Worm (Caenorhabditis elegans): ENCODE measurements around the gene gcy-23.
"Not testable (repeated sequence)": the region's sequence is repeated elsewhere in the genome, so short reads cannot be mapped to it uniquely, and the experiment has no call there.

ce11 chrIV:3314099-3314498, 25.0 kb upstream of the gcy-23 start:
- not testable (repeated sequence) for TF ChIP-seq lir-1 (GFP tag; conservative IDR thresholded peaks at IDR 0.05); Y53F4B.3 (GFP tag; IDR thresholded peaks at IDR 0.05); lin-35 (GFP tag; optimal IDR thresholded peaks at IDR 0.05); unc-130 (GFP tag; optimal IDR thresholded peaks at IDR 0.05); snpc-4 (GFP tag; optimal IDR thresholded peaks at IDR 0.05); snpc-4 (tag; optimal IDR thresholded peaks at IDR 0.05); nfya-1 (tag; optimal IDR thresholded peaks at IDR 0.05; ENCODE audit: borderline replicate concordance, insufficient read depth); K11D2.4 (GFP tag; IDR thresholded peaks at IDR 0.05)

All from whole organism, young adult.